Worm (Caenorhabditis elegans): ENCODE measurements around the gene F43B10.1.

F43B10.1 gene

ce11 chrX:16619158-16619557 lies 43.5 kb downstream of the F43B10.1 start (continued):
- TF ChIP-seq B0261.1 (tag; optimal IDR thresholded peaks at IDR 0.05) = peak; percentile 89
- no peak for TF ChIP-seq ccch-3 (GFP tag; optimal IDR thresholded peaks at IDR 0.05)
- TF ChIP-seq ztf-3 (GFP tag; optimal IDR thresholded peaks at IDR 0.05) = no peak
- no peak for TF ChIP-seq hmg-20 (GFP tag; IDR thresholded peaks at IDR 0.05)
- TF ChIP-seq madf-8 (GFP tag; conservative IDR thresholded peaks at IDR 0.05) = no peak
- TF ChIP-seq nfya-1 (tag; optimal IDR thresholded peaks at IDR 0.05; ENCODE audit: borderline replicate concordance, insufficient read depth) = no peak
- TF ChIP-seq rcor-1 (GFP tag; IDR thresholded peaks at IDR 0.05) = peak; percentile 39; the same call in 1 of the 2 replicates
- no peak for TF ChIP-seq tbx-9 (tag; optimal IDR thresholded peaks at IDR 0.05; ENCODE audit: borderline replicate concordance)
- TF ChIP-seq ztf-25 (GFP tag; IDR thresholded peaks at IDR 0.05) = peak; percentile 70; the same call in 1 of the 2 replicates
- no peak for TF ChIP-seq efl-1 (GFP tag; optimal IDR thresholded peaks at IDR 0.05)
- TF ChIP-seq F57C9.4 (tag; optimal IDR thresholded peaks at IDR 0.05) = no peak
- TF ChIP-seq hmg-1.2 (GFP tag; IDR thresholded peaks at IDR 0.05) = peak; percentile 61
- peak; percentile 86 for TF ChIP-seq D2030.7 (GFP tag; IDR thresholded peaks at IDR 0.05)
- TF ChIP-seq ztf-6 (GFP tag; IDR thresholded peaks at IDR 0.05) = 0 out of 2 replicates have a peak, but pooled peaks have one; percentile 45
- peak; percentile 80 for TF ChIP-seq snpc-1.3 (tag; optimal IDR thresholded peaks at IDR 0.05; ENCODE audit: insufficient read depth)
- TF ChIP-seq ets-4 (GFP tag; optimal IDR thresholded peaks at IDR 0.05) = no peak
- peak; percentile 45 for TF ChIP-seq him-1 (tag; optimal IDR thresholded peaks at IDR 0.05)
- TF ChIP-seq zfh-2 (GFP tag; conservative IDR thresholded peaks at IDR 0.05) = no peak
- TF ChIP-seq sptf-2 (GFP tag; optimal IDR thresholded peaks at IDR 0.05) = no peak
- TF ChIP-seq gei-17 (GFP tag; optimal IDR thresholded peaks at IDR 0.05) = no peak
- no peak for TF ChIP-seq lsl-1 (GFP tag; optimal IDR thresholded peaks at IDR 0.05)
- peak; percentile 28 for TF ChIP-seq nhr-80 (tag; optimal IDR thresholded peaks at IDR 0.05)
- no peak; the same call in 1 of the 2 replicates for TF ChIP-seq Y56A3A.18 (GFP tag; IDR thresholded peaks at IDR 0.05)
- TF ChIP-seq attf-3 (GFP tag; conservative IDR thresholded peaks at IDR 0.05) = no peak
- peak; percentile 44; the same call in 1 of the 2 replicates for TF ChIP-seq dox-1 (GFP tag; IDR thresholded peaks at IDR 0.05)
- TF ChIP-seq B0035.1 (tag; optimal IDR thresholded peaks at IDR 0.05) = no peak
- no peak for TF ChIP-seq nhr-120 (GFP tag; IDR thresholded peaks at IDR 0.05)
- peak; percentile 34 for TF ChIP-seq ztf-26 (tag; optimal IDR thresholded peaks at IDR 0.05)
- no peak for TF ChIP-seq lsy-27 (tag; optimal IDR thresholded peaks at IDR 0.05; ENCODE audit: borderline replicate concordance, insufficient read depth)
- peak; percentile 70 for TF ChIP-seq pbrm-1 (GFP tag; IDR thresholded peaks at IDR 0.05)
- TF ChIP-seq lin-40 (tag; optimal IDR thresholded peaks at IDR 0.05) = no peak
- peak; percentile 74; the same call in 1 of the 2 replicates for TF ChIP-seq nfyb-1 (GFP tag; IDR thresholded peaks at IDR 0.05)
- TF ChIP-seq hlh-26 (GFP tag; conservative IDR thresholded peaks at IDR 0.05) = no peak

- TF ChIP-seq F57A8.1 (GFP tag; optimal IDR thresholded peaks at IDR 0.05) (no peak), him-1 (tag; optimal IDR thresholded peaks at IDR 0.05) (no peak), madf-3 (GFP tag; IDR thresholded peaks at IDR 0.05) (no peak), hlh-12 (tag; optimal IDR thresholded peaks at IDR 0.05) (no peak), F37B4.10 (GFP tag; IDR thresholded peaks at IDR 0.05) (no peak), hsf-1 (GFP tag; IDR thresholded peaks at IDR 0.05) (no peak), lir-1 (GFP tag; conservative IDR thresholded peaks at IDR 0.05) (no peak), egrh-3 (GFP tag; IDR thresholded peaks at IDR 0.05) (no peak), nhr-90 (tag; optimal IDR thresholded peaks at IDR 0.05) (no peak)
Measured at ce11 chrX:16618727-16619126, 43.9 kb downstream of the F43B10.1 start.

Measured in whole organism, young adult.